Fruit fly (Drosophila melanogaster) whole organism, adult: Measurements from ENCODE around the gene CG7742.

ENCODE experiments used
- CG12768 ChIP-seq: fragments of 200-800 bp; sonication (Bioruptor generic); optimal IDR thresholded peaks from 2 replicates; lab custom pipeline; 2017; ENCODE audit warnings: missing biosample characterization, missing genetic modification characterization, mild to moderate bottlenecking, moderate library complexity, missing genetic modification reagents
- toe ChIP-seq: fragments of 200-800 bp; sonication (Bioruptor generic); optimal IDR thresholded peaks from 2 replicates; lab custom pipeline; 2016; ENCODE audit warnings: missing biosample characterization, missing genetic modification characterization

DNA sequence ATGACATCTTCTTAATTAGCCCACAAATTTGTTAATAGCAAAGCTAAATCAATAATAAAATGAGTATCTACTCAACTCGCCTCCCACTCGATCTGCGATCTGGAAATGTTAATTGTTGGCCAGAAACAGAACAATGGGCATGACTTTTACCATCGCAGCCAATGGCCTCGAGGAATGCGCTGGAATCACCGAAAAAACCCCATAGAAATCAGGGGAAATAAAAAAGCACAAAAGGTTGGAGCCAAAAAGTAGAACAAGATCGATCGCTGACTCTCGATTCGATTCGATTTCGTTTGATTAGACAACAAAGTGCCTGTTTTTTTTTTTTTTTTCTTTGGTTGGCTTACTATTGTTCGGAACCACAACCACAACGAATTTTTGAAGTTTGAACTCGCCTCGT is 33.7 kb upstream of the CG7742 start:
- TF ChIP-seq CG12768 (GFP tag; lab: Kevin White, UChicago): no peak
- no peak for TF ChIP-seq toe
